Fruit fly (Drosophila melanogaster): Measurements from ENCODE around the gene CG17646.

The CG17646 gene

dm6 chr2L:1715699-1716333 is 16.5 kb upstream of the CG17646 start, which contains the start of gene frtz:
frtz (minus strand) TSS chr2L:1715851.
- TF ChIP-seq sv (GFP tag; optimal IDR thresholded peaks at IDR 0.05), result no peak
- no peak for TF ChIP-seq tai (GFP tag; optimal IDR thresholded peaks at IDR 0.05)
- no peak for TF ChIP-seq dsf (GFP tag; optimal IDR thresholded peaks at IDR 0.05; ENCODE audit: borderline replicate concordance)
- peak; percentile 30 for TF ChIP-seq h (GFP tag; optimal IDR thresholded peaks at IDR 0.05)
- TF ChIP-seq Dfd (GFP tag; optimal IDR thresholded peaks at IDR 0.05), result no peak
- peak; percentile 62 for TF ChIP-seq Hr83 (GFP tag; optimal IDR thresholded peaks at IDR 0.05; ENCODE audit: poor library complexity, severe bottlenecking)
- peak; percentile 87 for TF ChIP-seq Myc (optimal IDR thresholded peaks at IDR 0.05)

- TF ChIP-seq Mio (GFP tag; optimal IDR thresholded peaks at IDR 0.05), result no peak
- no peak for TF ChIP-seq Rel (GFP tag; optimal IDR thresholded peaks at IDR 0.05)
- TF ChIP-seq Rel (tag; optimal IDR thresholded peaks at IDR 0.05), result peak; percentile 90
These were observed 15.1 kb upstream of the CG17646 start for dm6 chr2L:1717247-1717646.

dm6 chr2L:1719971-1720370 is 12.4 kb upstream of the CG17646 start:
- no peak for TF ChIP-seq N (GFP tag; optimal IDR thresholded peaks at IDR 0.05)
- TF ChIP-seq ey (GFP tag; optimal IDR thresholded peaks at IDR 0.05), result no peak
- TF ChIP-seq Rel (GFP tag; optimal IDR thresholded peaks at IDR 0.05), result no peak
- TF ChIP-seq Rel (tag; optimal IDR thresholded peaks at IDR 0.05), result peak; percentile 41

dm6 chr2L:1720846-1721506 is 11.3 kb upstream of the CG17646 start:
- TF ChIP-seq Rel (GFP tag; optimal IDR thresholded peaks at IDR 0.05) (no peak), Rel (tag; optimal IDR thresholded peaks at IDR 0.05) (peak; percentile 90), h (GFP tag; optimal IDR thresholded peaks at IDR 0.05) (peak; percentile 81), HLH106 (tag; optimal IDR thresholded peaks at IDR 0.05) (peak; percentile 26), Hnf4 (GFP tag; optimal IDR thresholded peaks at IDR 0.05) (no peak), psq (GFP tag; optimal IDR thresholded peaks at IDR 0.05) (no peak), br (GFP tag; optimal IDR thresholded peaks at IDR 0.05) (no peak), Hr83 (GFP tag; optimal IDR thresholded peaks at IDR 0.05; ENCODE audit: poor library complexity, severe bottlenecking) (no peak), jim (GFP tag; optimal IDR thresholded peaks at IDR 0.05) (no peak)

dm6 chr2L:1722260-1722659 is 10.1 kb upstream of the CG17646 start:
- TF ChIP-seq HLH106 (tag; optimal IDR thresholded peaks at IDR 0.05) (no peak), Hr83 (GFP tag; optimal IDR thresholded peaks at IDR 0.05; ENCODE audit: poor library complexity, severe bottlenecking) (no peak), woc (GFP tag; optimal IDR thresholded peaks at IDR 0.05) (no peak), fru (GFP tag; optimal IDR thresholded peaks at IDR 0.05) (no peak), Dif (GFP tag; optimal IDR thresholded peaks at IDR 0.05; ENCODE audit: partially characterized antibody) (no peak), dl (GFP tag; optimal IDR thresholded peaks at IDR 0.05; ENCODE audit: insufficient read depth in 1 of 2, partially characterized antibody in 2 of 2) (no peak), OdsH (GFP tag; optimal IDR thresholded peaks at IDR 0.05) (no peak), tai (GFP tag; optimal IDR thresholded peaks at IDR 0.05) (no peak), Jra (GFP tag; optimal IDR thresholded peaks at IDR 0.05) (no peak), sv (GFP tag; optimal IDR thresholded peaks at IDR 0.05) (no peak), Dfd (GFP tag; optimal IDR thresholded peaks at IDR 0.05) (no peak), Vsx2 (GFP tag; optimal IDR thresholded peaks at IDR 0.05; ENCODE audit: partially characterized antibody) (no peak)

- TF ChIP-seq woc (GFP tag; optimal IDR thresholded peaks at IDR 0.05) (peak; percentile 56), HLH106 (tag; optimal IDR thresholded peaks at IDR 0.05) (no peak), fru (GFP tag; optimal IDR thresholded peaks at IDR 0.05) (peak; percentile 38), h (GFP tag; optimal IDR thresholded peaks at IDR 0.05) (peak; percentile 9), Hr83 (GFP tag; optimal IDR thresholded peaks at IDR 0.05; ENCODE audit: poor library complexity, severe bottlenecking) (no peak), ey (GFP tag; optimal IDR thresholded peaks at IDR 0.05) (peak; percentile 15), sage (GFP tag; optimal IDR thresholded peaks at IDR 0.05) (no peak), psq (GFP tag; optimal IDR thresholded peaks at IDR 0.05) (no peak), foxo (GFP tag; optimal IDR thresholded peaks at IDR 0.05) (peak in 1 of 2 experiments; percentile 18)
These were observed 9.0 kb upstream of the CG17646 start for dm6 chr2L:1723135-1723936.
